Worm (Caenorhabditis elegans): ENCODE results near the gene sor-1.

The sor-1 gene

ce11 chrIII:8446061-8446460 lies 28.1 kb downstream of the sor-1 start:
- TF ChIP-seq unc-86 (tag; optimal IDR thresholded peaks at IDR 0.05) (no peak), ceh-45 (GFP tag; IDR thresholded peaks at IDR 0.05) (no peak), unc-55 (GFP tag; optimal IDR thresholded peaks at IDR 0.05) (no peak), ceh-34 (tag; optimal IDR thresholded peaks at IDR 0.05) (no peak), fax-1 (tag; optimal IDR thresholded peaks at IDR 0.05) (no peak), che-1 (tag; optimal IDR thresholded peaks at IDR 0.05) (no peak), sox-4 (tag; optimal IDR thresholded peaks at IDR 0.05) (no peak), elt-2 (tag; optimal IDR thresholded peaks at IDR 0.05) (no peak), pat-9 (tag; optimal IDR thresholded peaks at IDR 0.05) (no peak), elt-4 (tag; optimal IDR thresholded peaks at IDR 0.05) (no peak), ceh-30 (tag; optimal IDR thresholded peaks at IDR 0.05) (no peak), K02D7.2 (tag; optimal IDR thresholded peaks at IDR 0.05) (no peak), ceh-31 (tag; optimal IDR thresholded peaks at IDR 0.05) (no peak), madf-2 (tag; optimal IDR thresholded peaks at IDR 0.05) (no peak), unc-42 (tag; optimal IDR thresholded peaks at IDR 0.05) (no peak)

DNA sequence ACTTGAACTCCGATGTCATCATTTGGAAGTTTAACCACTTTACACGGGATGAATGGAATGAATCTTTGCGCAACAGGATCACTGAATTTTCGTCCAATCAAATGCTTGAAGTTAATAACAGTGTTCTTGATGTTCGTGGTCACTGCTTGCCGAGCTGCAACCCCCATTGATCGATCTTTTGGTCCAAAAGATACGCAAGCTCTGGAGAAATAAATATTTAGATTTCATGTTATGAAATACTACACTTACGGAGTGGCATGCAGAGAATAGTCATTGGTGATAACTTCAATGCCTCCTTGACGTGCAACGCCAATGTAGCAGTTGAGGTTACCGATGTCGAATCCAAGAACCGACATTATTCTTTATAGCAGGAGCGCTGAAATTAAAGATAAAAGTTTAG lies 28.6 kb downstream of the sor-1 start, which contains the start of gene hsp-110:
TSS of gene hsp-110 (minus strand) at position 376 of the 400 bp plus-strand sequence.
- TF ChIP-seq ceh-31 (tag; optimal IDR thresholded peaks at IDR 0.05) (no peak), T23F11.4 (GFP tag; optimal IDR thresholded peaks at IDR 0.05) (no peak)

- TF ChIP-seq pag-3 (tag; optimal IDR thresholded peaks at IDR 0.05; ENCODE audit: borderline replicate concordance) (no peak), zip-5 (tag; optimal IDR thresholded peaks at IDR 0.05) (no peak), ceh-14 (tag; optimal IDR thresholded peaks at IDR 0.05) (peak; percentile 27), unc-86 (tag; optimal IDR thresholded peaks at IDR 0.05) (peak; percentile 66), ceh-22 (tag; optimal IDR thresholded peaks at IDR 0.05) (no peak), rnt-1 (tag; optimal IDR thresholded peaks at IDR 0.05) (peak; percentile 73), sox-4 (tag; optimal IDR thresholded peaks at IDR 0.05) (peak; percentile 28), hlh-6 (tag; optimal IDR thresholded peaks at IDR 0.05) (no peak), dmd-4 (tag; optimal IDR thresholded peaks at IDR 0.05; ENCODE audit: borderline replicate concordance) (no peak), fax-1 (tag; optimal IDR thresholded peaks at IDR 0.05) (no peak), hlh-13 (GFP tag; optimal IDR thresholded peaks at IDR 0.05) (no peak), ceh-30 (tag; optimal IDR thresholded peaks at IDR 0.05) (peak; percentile 88), C08G9.2 (tag; optimal IDR thresholded peaks at IDR 0.05) (no peak), elt-4 (tag; optimal IDR thresholded peaks at IDR 0.05) (no peak), elt-2 (tag; optimal IDR thresholded peaks at IDR 0.05) (peak; percentile 34), hlh-15 (tag; optimal IDR thresholded peaks at IDR 0.05) (no peak), unc-3 (GFP tag; conservative IDR thresholded peaks at IDR 0.05) (no peak), unc-3 (tag; optimal IDR thresholded peaks at IDR 0.05) (no peak), pax-1 (tag; optimal IDR thresholded peaks at IDR 0.05) (peak; percentile 97), ahr-1 (tag; optimal IDR thresholded peaks at IDR 0.05) (no peak), ceh-45 (GFP tag; IDR thresholded peaks at IDR 0.05) (no peak), ceh-34 (tag; optimal IDR thresholded peaks at IDR 0.05) (peak; percentile 84), npax-4 (tag; optimal IDR thresholded peaks at IDR 0.05) (no peak), fkh-6 (tag; optimal IDR thresholded peaks at IDR 0.05) (no peak), ceh-48 (tag; optimal IDR thresholded peaks at IDR 0.05) (peak; percentile 8), odd-2 (tag; optimal IDR thresholded peaks at IDR 0.05) (no peak), unc-42 (tag; optimal IDR thresholded peaks at IDR 0.05) (peak; percentile 84), nfya-1 (tag; optimal IDR thresholded peaks at IDR 0.05) (peak; percentile 94), F13H6.1 (tag; optimal IDR thresholded peaks at IDR 0.05) (peak; percentile 22), sox-2 (GFP tag; IDR thresholded peaks at IDR 0.05) (no peak; the same call in 1 of the 2 replicates), ceh-31 (tag; optimal IDR thresholded peaks at IDR 0.05) (peak; percentile 88), che-1 (tag; optimal IDR thresholded peaks at IDR 0.05) (no peak), ttx-3 (tag; optimal IDR thresholded peaks at IDR 0.05) (peak; percentile 53), ref-2 (tag; optimal IDR thresholded peaks at IDR 0.05) (peak; percentile 55), pros-1 (tag; optimal IDR thresholded peaks at IDR 0.05) (no peak), ceh-9 (tag; optimal IDR thresholded peaks at IDR 0.05) (no peak), K09A11.1 (tag; optimal IDR thresholded peaks at IDR 0.05; ENCODE audit: insufficient read depth) (peak; percentile 68), ama-1 (optimal IDR thresholded peaks at IDR 0.05) (no peak), syd-9 (tag; optimal IDR thresholded peaks at IDR 0.05) (peak; percentile 47), nhr-11 (tag; optimal IDR thresholded peaks at IDR 0.05) (peak; percentile 68), ceh-18 (tag; optimal IDR thresholded peaks at IDR 0.05) (peak; percentile 79), nhr-232 (tag; optimal IDR thresholded peaks at IDR 0.05) (no peak), ets-4 (tag; optimal IDR thresholded peaks at IDR 0.05) (peak; percentile 67)
These were observed 29.0 kb downstream of the sor-1 start, which contains the start of gene rpn-3 for ce11 chrIII:8446940-8447403. Gene rpn-3, plus strand, starts transcription at chrIII:8447353.

Measured in whole organism, late embryonic.